Fruit fly (Drosophila melanogaster): Measurements from ENCODE around the gene CG18131.

CG18131 gene

dm6 chr2L:1470009-1470408 is 30.4 kb downstream of the CG18131 start:
- no peak for TF ChIP-seq CG14711 (tag; optimal IDR thresholded peaks at IDR 0.05)

DNA sequence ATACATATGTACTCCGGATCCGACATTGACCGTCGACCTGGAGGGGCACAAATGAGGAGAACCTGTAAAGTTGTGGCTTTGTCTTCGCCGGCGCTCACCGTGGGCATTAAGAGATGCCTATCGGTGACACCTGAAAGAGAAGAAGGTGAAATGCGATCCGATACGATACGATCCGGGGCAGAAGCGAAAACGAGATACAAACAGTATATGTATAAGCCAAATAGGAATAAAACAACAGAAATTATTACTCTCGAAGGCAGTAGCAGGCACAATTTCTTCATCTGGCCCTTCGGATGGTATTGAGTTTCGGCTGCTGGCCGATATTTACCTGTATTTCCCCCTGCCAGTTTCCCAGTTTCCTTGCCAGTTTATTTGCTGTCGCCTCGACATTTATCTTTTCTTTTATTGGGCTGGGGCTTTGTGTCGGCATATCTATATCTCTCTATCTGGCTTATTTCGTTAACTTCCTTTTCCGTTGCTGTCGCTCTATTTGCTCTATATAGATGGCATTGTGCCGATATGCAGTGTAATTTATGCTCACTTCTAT is 37.0 kb downstream of the CG18131 start:
- TF ChIP-seq CG7045 (GFP tag; optimal IDR thresholded peaks at IDR 0.05) (no peak), toe (GFP tag; optimal IDR thresholded peaks at IDR 0.05) (no peak), ovo (GFP tag; optimal IDR thresholded peaks at IDR 0.05) (no peak), CG1620 (GFP tag; optimal IDR thresholded peaks at IDR 0.05) (no peak), Mnt (GFP tag; optimal IDR thresholded peaks at IDR 0.05) (no peak), pad (GFP tag; optimal IDR thresholded peaks at IDR 0.05) (no peak), cic (GFP tag; optimal IDR thresholded peaks at IDR 0.05) (no peak), Crg-1 (GFP tag; optimal IDR thresholded peaks at IDR 0.05) (no peak), Clk (GFP tag; optimal IDR thresholded peaks at IDR 0.05) (no peak), bab1 (GFP tag; optimal IDR thresholded peaks at IDR 0.05) (no peak), CG7101 (tag; optimal IDR thresholded peaks at IDR 0.05) (no peak), cnc (optimal IDR thresholded peaks at IDR 0.05) (no peak)

DNA sequence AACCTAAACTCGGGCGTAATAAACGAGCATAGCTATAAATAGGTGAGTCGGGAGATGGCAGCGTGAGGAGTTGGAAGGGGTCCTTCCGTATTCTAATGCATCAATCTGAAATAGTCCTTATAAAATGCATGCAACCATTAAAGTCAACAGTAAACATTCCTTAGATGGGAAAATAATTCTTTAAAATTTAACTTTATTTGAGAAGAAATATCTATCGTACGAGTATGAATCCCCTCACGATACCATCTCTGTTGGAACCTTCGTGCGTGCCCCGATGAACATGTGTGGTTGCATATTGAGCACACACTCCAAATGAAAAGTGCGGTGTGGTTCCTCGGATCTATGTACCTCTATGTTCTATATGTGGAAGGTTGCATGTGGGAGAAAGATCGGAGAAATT is 38.3 kb downstream of the CG18131 start:
- TF ChIP-seq CG14711 (tag; optimal IDR thresholded peaks at IDR 0.05) (no peak), CG1620 (GFP tag; optimal IDR thresholded peaks at IDR 0.05) (no peak), cnc (optimal IDR thresholded peaks at IDR 0.05) (no peak), ovo (GFP tag; optimal IDR thresholded peaks at IDR 0.05) (no peak), Clk (GFP tag; optimal IDR thresholded peaks at IDR 0.05) (no peak), CG7101 (tag; optimal IDR thresholded peaks at IDR 0.05) (no peak), cic (GFP tag; optimal IDR thresholded peaks at IDR 0.05) (no peak), Hr96 (GFP tag; optimal IDR thresholded peaks at IDR 0.05) (no peak), pad (GFP tag; optimal IDR thresholded peaks at IDR 0.05) (no peak), CG7045 (GFP tag; optimal IDR thresholded peaks at IDR 0.05) (no peak), bab1 (GFP tag; optimal IDR thresholded peaks at IDR 0.05) (no peak), Mnt (GFP tag; optimal IDR thresholded peaks at IDR 0.05) (no peak), CG5204 (GFP tag; optimal IDR thresholded peaks at IDR 0.05) (no peak)

- TF ChIP-seq CG14711 (tag; optimal IDR thresholded peaks at IDR 0.05) (no peak), kay (GFP tag; ENCODE audit: borderline replicate concordance) (no peak), pad (GFP tag; optimal IDR thresholded peaks at IDR 0.05) (no peak), Clk (GFP tag; optimal IDR thresholded peaks at IDR 0.05) (no peak), Mnt (GFP tag; optimal IDR thresholded peaks at IDR 0.05) (no peak)
Observed at dm6 chr2L:1460463-1461219, 39.8 kb downstream of the CG18131 start.

DNA sequence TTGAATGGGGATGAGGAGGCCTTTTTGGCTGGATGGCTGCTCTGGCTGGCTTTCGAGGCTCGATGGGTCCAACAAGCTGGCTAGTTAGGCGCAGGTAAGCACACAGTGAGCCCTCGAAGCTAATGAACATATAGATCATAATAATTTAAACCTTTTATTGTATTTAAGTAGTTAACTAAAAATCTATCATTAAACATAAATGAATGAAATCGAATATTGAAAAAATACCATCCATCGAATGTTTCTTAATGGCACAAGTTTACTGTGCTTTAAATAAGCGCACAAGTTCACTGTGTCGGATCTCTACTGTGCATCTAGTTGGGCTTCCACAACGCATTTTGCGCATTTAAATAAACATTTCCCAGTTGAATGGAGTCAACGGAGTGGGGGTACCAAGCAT is 41.1 kb downstream of the CG18131 start:
- TF ChIP-seq Clk (GFP tag; optimal IDR thresholded peaks at IDR 0.05) (no peak), cnc (optimal IDR thresholded peaks at IDR 0.05) (no peak), CG7045 (GFP tag; optimal IDR thresholded peaks at IDR 0.05) (no peak), pad (GFP tag; optimal IDR thresholded peaks at IDR 0.05) (no peak), CG33017 (tag; optimal IDR thresholded peaks at IDR 0.05) (no peak), ovo (GFP tag; optimal IDR thresholded peaks at IDR 0.05) (no peak), cic (GFP tag; optimal IDR thresholded peaks at IDR 0.05) (no peak), CG1620 (GFP tag; optimal IDR thresholded peaks at IDR 0.05) (no peak), CG14711 (tag; optimal IDR thresholded peaks at IDR 0.05) (no peak), kay (GFP tag; ENCODE audit: borderline replicate concordance) (no peak), Hr96 (GFP tag; optimal IDR thresholded peaks at IDR 0.05) (no peak), CG11617 (GFP tag; optimal IDR thresholded peaks at IDR 0.05) (no peak), Mnt (GFP tag; optimal IDR thresholded peaks at IDR 0.05) (no peak), tj (GFP tag; optimal IDR thresholded peaks at IDR 0.05) (no peak), CG7101 (tag; optimal IDR thresholded peaks at IDR 0.05) (no peak), CG5204 (GFP tag; optimal IDR thresholded peaks at IDR 0.05) (no peak), toe (GFP tag; optimal IDR thresholded peaks at IDR 0.05) (no peak)

- TF ChIP-seq cic (GFP tag; optimal IDR thresholded peaks at IDR 0.05) = no peak
- TF ChIP-seq tj (GFP tag; optimal IDR thresholded peaks at IDR 0.05) = no peak
- TF ChIP-seq ovo (GFP tag; optimal IDR thresholded peaks at IDR 0.05) = no peak
- TF ChIP-seq CG33017 (tag; optimal IDR thresholded peaks at IDR 0.05) = no peak
Observed at dm6 chr2L:1458584-1459203, 41.7 kb downstream of the CG18131 start.

- TF ChIP-seq toe (GFP tag; optimal IDR thresholded peaks at IDR 0.05) (no peak), CG5204 (GFP tag; optimal IDR thresholded peaks at IDR 0.05) (no peak), tj (GFP tag; optimal IDR thresholded peaks at IDR 0.05) (no peak), Mnt (GFP tag; optimal IDR thresholded peaks at IDR 0.05) (no peak), bab1 (GFP tag; optimal IDR thresholded peaks at IDR 0.05) (no peak), CG33017 (tag; optimal IDR thresholded peaks at IDR 0.05) (no peak), Crg-1 (GFP tag; optimal IDR thresholded peaks at IDR 0.05) (no peak), CG12768 (GFP tag; optimal IDR thresholded peaks at IDR 0.05) (no peak), kay (GFP tag; ENCODE audit: borderline replicate concordance) (no peak), CG7101 (tag; optimal IDR thresholded peaks at IDR 0.05) (no peak), CG11617 (GFP tag; optimal IDR thresholded peaks at IDR 0.05) (no peak), CG7045 (GFP tag; optimal IDR thresholded peaks at IDR 0.05) (no peak), CG1620 (GFP tag; optimal IDR thresholded peaks at IDR 0.05) (no peak), pad (GFP tag; optimal IDR thresholded peaks at IDR 0.05) (no peak)
Observed at dm6 chr2L:1456822-1457221, 43.6 kb downstream of the CG18131 start.

Data from whole organism, adult.